Fruit fly (Drosophila melanogaster) whole organism, prepupa: ENCODE results near the gene CG6996.
A peak's percentile ranks its signal among the peaks of the same experiment; 100 is the strongest.

Experiments used
- CG10631 ChIP-seq: fragments of 200-800 bp; sonication (Bioruptor generic); optimal IDR thresholded peaks from 2 replicates; lab custom pipeline; 2016; ENCODE audit warnings: missing biosample characterization, missing genetic modification characterization
- CG15336 ChIP-seq: fragments of 200-800 bp; sonication (Bioruptor generic); IDR thresholded peaks from 2 replicates; pipeline ENCODE4 v1.3.6; 2022; ENCODE audit warnings: missing biosample characterization, missing genetic modification characterization
- CG1621 ChIP-seq: fragments of 200-800 bp; sonication (Bioruptor generic); optimal IDR thresholded peaks from 3 replicates; lab custom pipeline; 2018; ENCODE audit warnings: missing biosample characterization, mild to moderate bottlenecking, missing genetic modification characterization
- CG34406 ChIP-seq: fragments of 200-800 bp; sonication (Bioruptor generic); optimal IDR thresholded peaks from 3 replicates; lab custom pipeline; 2016; ENCODE audit warnings: missing biosample characterization, missing genetic modification characterization
- CG6808 ChIP-seq: fragments of 200-800 bp; sonication (Bioruptor generic); optimal IDR thresholded peaks from 3 replicates; lab custom pipeline; 2017; ENCODE audit warnings: missing biosample characterization, missing genetic modification characterization, mild to moderate bottlenecking, moderate library complexity, missing genetic modification reagents
- CG9139 ChIP-seq: fragments of 200-800 bp; sonication (Bioruptor generic); optimal IDR thresholded peaks from 3 replicates; lab custom pipeline; 2017; ENCODE audit warnings: missing biosample characterization, mild to moderate bottlenecking, missing genetic modification characterization
- Eip93F ChIP-seq: fragments of 200-800 bp; sonication (Bioruptor generic); optimal IDR thresholded peaks from 2 replicates; lab custom pipeline; 2016; ENCODE audit warnings: missing biosample characterization, mild to moderate bottlenecking, missing genetic modification characterization
- Ets21C ChIP-seq: fragments of 200-800 bp; sonication (Bioruptor generic); optimal IDR thresholded peaks from 3 replicates; lab custom pipeline; 2016; ENCODE audit warnings: missing biosample characterization, missing genetic modification characterization
- Ets96B ChIP-seq: fragments of 200-800 bp; optimal IDR thresholded peaks from 2 replicates; lab custom pipeline; 2019; ENCODE audit warnings: missing biosample characterization, mild to moderate bottlenecking, missing genetic modification characterization, moderate library complexity
- Hr38 ChIP-seq: sonication (Bioruptor generic); optimal IDR thresholded peaks from 2 replicates; lab custom pipeline; 2016; ENCODE audit warnings: missing biosample characterization, missing genetic modification characterization
- Lpt ChIP-seq: fragments of 200-800 bp; sonication (Bioruptor generic); optimal IDR thresholded peaks from 3 replicates; lab custom pipeline; 2016; ENCODE audit warnings: missing biosample characterization, missing genetic modification characterization
- Met ChIP-seq: fragments of 200-800 bp; sonication (Bioruptor generic); optimal IDR thresholded peaks from 3 replicates; lab custom pipeline; 2016; ENCODE audit warnings: missing biosample characterization, missing genetic modification characterization
- OdsH ChIP-seq: fragments of 200-800 bp; sonication (Bioruptor generic); optimal IDR thresholded peaks from 3 replicates; lab custom pipeline; 2016; ENCODE audit warnings: missing biosample characterization, missing genetic modification characterization
- Smox ChIP-seq: fragments of 200-800 bp; sonication (Bioruptor generic); optimal IDR thresholded peaks from 3 replicates; lab custom pipeline; 2016; ENCODE audit warnings: missing biosample characterization, missing genetic modification characterization
- Sox14 ChIP-seq: fragments of 200-800 bp; sonication (Bioruptor generic); optimal IDR thresholded peaks from 3 replicates; lab custom pipeline; 2016; ENCODE audit warnings: missing biosample characterization, missing genetic modification characterization
- Sox15 ChIP-seq: fragments of 200-800 bp; sonication (Bioruptor generic); optimal IDR thresholded peaks from 3 replicates; lab custom pipeline; 2016; ENCODE audit warnings: missing biosample characterization, missing genetic modification characterization
- achi ChIP-seq: fragments of 200-800 bp; sonication (Bioruptor generic); optimal IDR thresholded peaks from 3 replicates; lab custom pipeline; 2016; ENCODE audit warnings: missing biosample characterization, missing genetic modification characterization
- cyc ChIP-seq: fragments of 200-800 bp; sonication (Bioruptor generic); optimal IDR thresholded peaks from 3 replicates; lab custom pipeline; 2016; ENCODE audit warnings: missing biosample characterization, missing genetic modification characterization
- eg ChIP-seq: fragments of 200-800 bp; sonication (Bioruptor generic); IDR thresholded peaks from 3 replicates; pipeline ENCODE4 v1.3.6; 2022; ENCODE audit warnings: missing biosample characterization, missing genetic modification characterization
- net ChIP-seq: fragments of 200-800 bp; sonication (Bioruptor generic); optimal IDR thresholded peaks from 3 replicates; lab custom pipeline; 2016; ENCODE audit warnings: missing biosample characterization, missing genetic modification characterization
- ss ChIP-seq, 2 experiments: fragments of 200-800 bp; sonication (Bioruptor generic); optimal IDR thresholded peaks; 2 replicates in 1 of 2; 3 replicates in 1 of 2; lab custom pipeline; 2017 to 2018; ENCODE audit warnings: mild to moderate bottlenecking in 2 of 2, missing biosample characterization in 2 of 2, missing genetic modification characterization in 2 of 2, moderate library complexity in 1 of 2

CG6996 gene

DNA sequence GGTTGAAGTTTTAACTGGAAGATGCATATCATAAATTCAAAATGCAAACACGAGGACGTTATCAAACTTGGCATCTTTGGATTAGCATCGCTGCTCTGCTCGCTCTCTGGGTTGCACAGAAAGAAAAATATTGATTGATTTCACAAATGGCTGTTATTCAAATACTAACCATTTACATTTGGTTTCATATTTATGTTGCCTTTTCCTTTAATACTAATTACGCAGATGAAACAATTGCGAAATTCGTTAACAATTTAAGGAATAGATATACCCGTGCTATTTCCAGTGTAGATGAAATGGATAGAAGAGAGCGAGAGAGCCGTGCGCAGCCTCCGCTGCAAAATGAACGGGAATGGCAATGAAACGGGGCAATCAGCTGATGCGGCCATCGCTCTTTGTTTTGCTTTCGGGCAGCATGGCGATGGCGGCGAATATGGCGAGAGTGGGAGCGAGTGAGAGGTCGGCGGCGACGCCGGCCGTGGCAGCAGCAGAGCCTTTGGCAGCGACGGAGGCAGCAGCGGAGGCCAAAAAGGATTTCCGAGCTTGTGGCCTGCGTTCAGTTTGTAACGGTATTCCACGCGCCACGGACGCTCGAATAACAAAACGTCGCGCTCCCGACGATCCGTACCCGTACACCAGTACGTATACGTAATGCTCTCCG, 40.3 kb downstream of the CG6996 start, which contains the start of gene rdgC (continued):
- TF ChIP-seq CG9139 (GFP tag; lab: Kevin White, UChicago) (peak; percentile 64), Sox15 (GFP tag; lab: Kevin White, UChicago) (peak; percentile 82), CG34406 (GFP tag; lab: Kevin White, UChicago) (peak; percentile 87), Sox14 (GFP tag; lab: Kevin White, UChicago) (peak; percentile 90), CG6808 (GFP tag; lab: Kevin White, UChicago) (peak; percentile 85), CG10631 (peak; percentile 88), Ets96B (tag; lab: Kevin White, UChicago) (peak; percentile 91), CG1621 (peak; percentile 90), eg (GFP tag; lab: Robert Waterston, UW) (peak; percentile 97), Lpt (GFP tag; lab: Kevin White, UChicago) (peak; percentile 85), Met (peak; percentile 84), achi (GFP tag; lab: Kevin White, UChicago) (peak; percentile 89), Ets21C (peak; percentile 82), Hr38 (GFP tag; lab: Kevin White, UChicago) (peak; percentile 2), Smox (peak; percentile 88), cyc (GFP tag; lab: Kevin White, UChicago) (peak; percentile 94), OdsH (peak; percentile 93), ss (GFP tag; optimal IDR thresholded peaks at IDR 0.05; lab: Kevin White, UChicago) (peak; percentile 72 to 84), CG15336 (GFP tag; lab: Robert Waterston, UW) (peak; percentile 93), Eip93F (GFP tag; lab: Kevin White, UChicago) (peak; percentile 38), net (GFP tag; lab: Kevin White, UChicago) (peak; percentile 91)
